Worm (Caenorhabditis elegans): ENCODE results near the gene tag-267.

The tag-267 gene

ce11 chrIII:651587-651986, 11.0 kb downstream of the tag-267 start (continued):
- TF ChIP-seq lin-38 (GFP tag; IDR thresholded peaks at IDR 0.05), result no peak
- TF ChIP-seq ama-1 (optimal IDR thresholded peaks at IDR 0.05), result no peak
- no peak for TF ChIP-seq hif-1 (tag; optimal IDR thresholded peaks at IDR 0.05)
- TF ChIP-seq F10B5.3 (tag; optimal IDR thresholded peaks at IDR 0.05), result no peak
- no peak for TF ChIP-seq nhr-102 (tag; optimal IDR thresholded peaks at IDR 0.05)
- no peak for TF ChIP-seq daf-19 (GFP tag; conservative IDR thresholded peaks at IDR 0.05)
- no peak for TF ChIP-seq lir-3 (tag; optimal IDR thresholded peaks at IDR 0.05)
- TF ChIP-seq arid-1 (GFP tag; conservative IDR thresholded peaks at IDR 0.05), result no peak
- TF ChIP-seq Y75B8A.6 (GFP tag; IDR thresholded peaks at IDR 0.05), result no peak
- TF ChIP-seq nhr-11 (tag; optimal IDR thresholded peaks at IDR 0.05), result no peak
- TF ChIP-seq fkh-10 (GFP tag; optimal IDR thresholded peaks at IDR 0.05), result no peak
- TF ChIP-seq skn-1 (tag; optimal IDR thresholded peaks at IDR 0.05), result no peak
- no peak for TF ChIP-seq rbr-2 (tag; optimal IDR thresholded peaks at IDR 0.05)
- no peak for TF ChIP-seq nhr-41 (GFP tag; IDR thresholded peaks at IDR 0.05)
- no peak for TF ChIP-seq snpc-4 (tag; optimal IDR thresholded peaks at IDR 0.05)
- no peak for TF ChIP-seq zag-1 (tag; optimal IDR thresholded peaks at IDR 0.05)
- no peak for TF ChIP-seq ces-1 (GFP tag; optimal IDR thresholded peaks at IDR 0.05)
- no peak for TF ChIP-seq nhr-42 (GFP tag; IDR thresholded peaks at IDR 0.05)
- TF ChIP-seq hlh-11 (tag; optimal IDR thresholded peaks at IDR 0.05), result peak; percentile 58
- no peak for TF ChIP-seq saeg-2 (GFP tag; IDR thresholded peaks at IDR 0.05)
- TF ChIP-seq pqm-1 (tag; optimal IDR thresholded peaks at IDR 0.05), result peak; percentile 88
- TF ChIP-seq zfp-3 (GFP tag; conservative IDR thresholded peaks at IDR 0.05), result no peak
- TF ChIP-seq dmd-8 (GFP tag; IDR thresholded peaks at IDR 0.05), result no peak
- no peak for TF ChIP-seq F44E2.7 (GFP tag; IDR thresholded peaks at IDR 0.05)
- no peak for TF ChIP-seq T26A8.4 (GFP tag; IDR thresholded peaks at IDR 0.05)
- TF ChIP-seq mdt-29 (GFP tag; IDR thresholded peaks at IDR 0.05), result no peak
- TF ChIP-seq pha-4 (GFP tag; IDR thresholded peaks at IDR 0.05), result no peak
- TF ChIP-seq pha-4 (tag; optimal IDR thresholded peaks at IDR 0.05), result peak; percentile 31
- TF ChIP-seq dmd-6 (GFP tag; IDR thresholded peaks at IDR 0.05), result peak; percentile 45
- no peak for TF ChIP-seq lin-15B (tag; optimal IDR thresholded peaks at IDR 0.05)
- no peak for TF ChIP-seq lin-29 (GFP tag; IDR thresholded peaks at IDR 0.05)
- TF ChIP-seq egl-43 (GFP tag; IDR thresholded peaks at IDR 0.05), result no peak
- no peak for TF ChIP-seq aly-2 (tag; optimal IDR thresholded peaks at IDR 0.05)
- TF ChIP-seq php-3 (GFP tag; IDR thresholded peaks at IDR 0.05), result 0 out of 2 replicates have a peak, but pooled peaks have one; percentile 14
- no peak for TF ChIP-seq spr-3 (GFP tag; optimal IDR thresholded peaks at IDR 0.05)
- TF ChIP-seq F26F4.8 (GFP tag; conservative IDR thresholded peaks at IDR 0.05), result no peak
- peak; percentile 45 for TF ChIP-seq hlh-30 (tag; optimal IDR thresholded peaks at IDR 0.05; ENCODE audit: insufficient read depth)
- TF ChIP-seq nhr-6 (tag; optimal IDR thresholded peaks at IDR 0.05), result peak; percentile 14
- peak; percentile 6 for TF ChIP-seq ceh-28 (tag; optimal IDR thresholded peaks at IDR 0.05)
- no peak for TF ChIP-seq nhr-48 (tag; optimal IDR thresholded peaks at IDR 0.05)
- TF ChIP-seq lin-13 (GFP tag; optimal IDR thresholded peaks at IDR 0.05), result no peak
- TF ChIP-seq set-16 (GFP tag; IDR thresholded peaks at IDR 0.05), result no peak
- no peak for TF ChIP-seq dpl-1 (GFP tag; optimal IDR thresholded peaks at IDR 0.05)
- no peak for TF ChIP-seq lim-7 (GFP tag; IDR thresholded peaks at IDR 0.05)
- TF ChIP-seq Y5F2A.4 (GFP tag; optimal IDR thresholded peaks at IDR 0.05), result no peak
- TF ChIP-seq F49E8.2 (tag; optimal IDR thresholded peaks at IDR 0.05; ENCODE audit: borderline replicate concordance), result no peak
- peak; percentile 49 for TF ChIP-seq dve-1 (tag; optimal IDR thresholded peaks at IDR 0.05; ENCODE audit: insufficient read depth)
- no peak for TF ChIP-seq mep-1 (tag; optimal IDR thresholded peaks at IDR 0.05)
- peak in 1 of 2 experiments; percentile 6 for TF ChIP-seq lsy-2 (tag; optimal IDR thresholded peaks at IDR 0.05)
- TF ChIP-seq snpc-1.2 (GFP tag; IDR thresholded peaks at IDR 0.05), result no peak
- no peak for TF ChIP-seq tag-97 (GFP tag; IDR thresholded peaks at IDR 0.05)
- TF ChIP-seq nhr-28 (tag; optimal IDR thresholded peaks at IDR 0.05), result peak; percentile 78
- TF ChIP-seq ztf-7 (tag; optimal IDR thresholded peaks at IDR 0.05), result no peak
